Worm (Caenorhabditis elegans): ENCODE measurements around the gene ucr-2.1.

ce11 chrX:11971323-11971722 is 46.9 kb upstream of the ucr-2.1 start:
- TF ChIP-seq ets-7 (tag; optimal IDR thresholded peaks at IDR 0.05): no peak
- no peak for TF ChIP-seq hmg-4 (GFP tag; optimal IDR thresholded peaks at IDR 0.05)
- no peak for TF ChIP-seq ama-1 (optimal IDR thresholded peaks at IDR 0.05)

Measured in whole organism, early embryonic.